Worm (Caenorhabditis elegans): ENCODE measurements around the gene msp-49.

msp-49 gene

DNA sequence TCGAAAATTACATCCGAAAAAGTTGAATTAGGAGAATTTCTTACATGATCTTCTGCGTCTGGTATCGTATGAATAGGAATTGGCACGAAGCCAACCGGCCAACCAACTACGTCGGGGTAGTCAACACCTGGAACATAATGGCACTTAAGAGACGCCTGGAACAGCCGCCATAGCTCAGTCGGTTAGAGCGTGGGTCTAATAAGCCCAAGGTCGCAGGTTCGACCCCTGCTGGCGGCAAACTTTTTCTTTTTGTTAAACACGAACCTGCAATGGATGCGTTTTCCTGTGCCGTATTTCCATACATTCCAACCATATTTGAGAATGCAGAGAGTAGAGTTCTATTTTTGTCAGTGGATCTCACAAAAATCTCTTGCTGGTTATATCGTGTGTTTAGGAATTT, 43.5 kb downstream of the msp-49 start (continued):
- TF ChIP-seq ztf-25 (GFP tag; IDR thresholded peaks at IDR 0.05) (peak; percentile 64; the same call in 1 of the 2 replicates), egrh-3 (GFP tag; IDR thresholded peaks at IDR 0.05) (no peak), hmg-1.2 (GFP tag; IDR thresholded peaks at IDR 0.05) (peak; percentile 59), lin-54 (GFP tag; optimal IDR thresholded peaks at IDR 0.05) (no peak), ceh-100 (GFP tag; IDR thresholded peaks at IDR 0.05) (peak; percentile 29; the same call in 1 of the 2 replicates), lin-26 (GFP tag; IDR thresholded peaks at IDR 0.05) (peak; percentile 66; the same call in 1 of the 2 replicates), madf-3 (GFP tag; IDR thresholded peaks at IDR 0.05) (no peak), F37B4.10 (GFP tag; IDR thresholded peaks at IDR 0.05) (no peak), madf-10 (tag; optimal IDR thresholded peaks at IDR 0.05) (no peak), him-1 (tag; optimal IDR thresholded peaks at IDR 0.05) (peak; percentile 70), nhr-80 (tag; optimal IDR thresholded peaks at IDR 0.05) (peak; percentile 18), attf-5 (GFP tag; optimal IDR thresholded peaks at IDR 0.05) (peak; percentile 36), lsl-1 (GFP tag; optimal IDR thresholded peaks at IDR 0.05) (peak; percentile 31)

DNA sequence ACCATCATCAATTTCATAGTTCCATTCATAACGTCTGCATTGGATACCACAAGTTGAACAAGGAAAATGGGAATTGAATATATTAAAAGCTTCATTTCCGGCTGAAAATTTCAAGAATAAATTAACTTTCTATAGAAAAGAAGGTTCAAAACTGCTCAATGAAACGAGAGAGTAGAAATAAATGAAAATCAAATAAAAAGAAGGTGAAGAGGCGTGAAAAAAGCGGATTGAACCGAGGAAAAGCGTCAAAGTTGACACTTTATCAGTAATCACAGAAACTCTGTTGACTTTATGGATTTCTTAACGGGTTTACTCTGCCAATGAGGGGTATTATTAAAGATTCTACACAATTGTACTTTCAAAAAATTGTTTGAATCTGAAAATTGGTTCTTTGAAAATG, 44.2 kb downstream of the msp-49 start, which contains the start of gene pho-4:
TSS of gene pho-4 (minus strand) at position 101 of the 400 bp plus-strand sequence.
- TF ChIP-seq madf-10 (tag; optimal IDR thresholded peaks at IDR 0.05) (no peak), let-526 (GFP tag; IDR thresholded peaks at IDR 0.05) (no peak), Y95B8A.8 (GFP tag; IDR thresholded peaks at IDR 0.05) (no peak), nhr-27 (tag; optimal IDR thresholded peaks at IDR 0.05) (no peak), xnd-1 (tag; optimal IDR thresholded peaks at IDR 0.05) (no peak), egl-18 (GFP tag; IDR thresholded peaks at IDR 0.05) (no peak), chd-7 (tag; optimal IDR thresholded peaks at IDR 0.05) (no peak), rec-8 (tag; optimal IDR thresholded peaks at IDR 0.05) (no peak), athp-1 (tag; optimal IDR thresholded peaks at IDR 0.05) (no peak), lsy-27 (tag; optimal IDR thresholded peaks at IDR 0.05; ENCODE audit: borderline replicate concordance, insufficient read depth) (no peak), mel-28 (tag; optimal IDR thresholded peaks at IDR 0.05; ENCODE audit: borderline replicate concordance) (no peak), ZK185.1 (tag; optimal IDR thresholded peaks at IDR 0.05; ENCODE audit: poor library complexity, severe bottlenecking) (no peak), ekl-4 (GFP tag; IDR thresholded peaks at IDR 0.05) (no peak), hsf-1 (GFP tag; IDR thresholded peaks at IDR 0.05) (no peak), ztf-18 (tag; optimal IDR thresholded peaks at IDR 0.05) (no peak), B0261.1 (tag; optimal IDR thresholded peaks at IDR 0.05) (no peak), madf-3 (GFP tag; IDR thresholded peaks at IDR 0.05) (no peak), nhr-120 (GFP tag; IDR thresholded peaks at IDR 0.05) (no peak)

DNA sequence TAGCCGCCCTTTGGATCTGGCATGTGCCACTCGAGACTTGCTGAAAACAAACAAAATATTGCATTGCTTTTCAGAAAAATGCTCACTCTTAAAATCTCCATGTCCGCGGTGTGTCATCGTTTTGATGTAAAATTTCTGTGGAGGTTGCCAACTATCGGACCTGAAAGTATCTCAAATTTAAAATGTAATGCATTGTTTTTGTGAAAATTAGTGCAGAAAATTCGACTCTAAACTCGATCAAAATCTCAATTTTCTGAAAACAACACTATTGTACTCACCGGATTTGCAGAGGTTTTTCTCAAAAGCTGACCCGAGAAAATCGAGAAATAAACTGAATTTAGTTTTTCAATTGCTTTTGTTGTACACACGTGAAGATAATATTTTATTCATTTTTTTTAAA, 47.4 kb downstream of the msp-49 start, which contains the start of gene T16D1.1:
TSS of gene T16D1.1 (minus strand) at position 101 of the 400 bp plus-strand sequence.
- TF ChIP-seq ceh-58 (GFP tag; IDR thresholded peaks at IDR 0.05) (no peak), him-1 (tag; optimal IDR thresholded peaks at IDR 0.05) (no peak), F57A8.1 (GFP tag; optimal IDR thresholded peaks at IDR 0.05) (no peak), nfyb-1 (GFP tag; IDR thresholded peaks at IDR 0.05) (no peak), rec-8 (tag; optimal IDR thresholded peaks at IDR 0.05) (no peak), ceh-100 (GFP tag; IDR thresholded peaks at IDR 0.05) (no peak), somi-1 (GFP tag; optimal IDR thresholded peaks at IDR 0.05) (no peak), snpc-1.3 (tag; optimal IDR thresholded peaks at IDR 0.05; ENCODE audit: insufficient read depth) (no peak), lsy-27 (tag; optimal IDR thresholded peaks at IDR 0.05; ENCODE audit: borderline replicate concordance, insufficient read depth) (no peak), ceh-40 (GFP tag; IDR thresholded peaks at IDR 0.05) (no peak), Y56A3A.18 (GFP tag; IDR thresholded peaks at IDR 0.05) (no peak), cebp-1 (GFP tag; IDR thresholded peaks at IDR 0.05) (no peak), cebp-1 (tag; optimal IDR thresholded peaks at IDR 0.05) (no peak), F57C9.4 (tag; optimal IDR thresholded peaks at IDR 0.05) (no peak), C06A6.2 (GFP tag; conservative IDR thresholded peaks at IDR 0.05) (no peak), xnd-1 (tag; optimal IDR thresholded peaks at IDR 0.05) (no peak), sptf-2 (GFP tag; optimal IDR thresholded peaks at IDR 0.05) (no peak), B0336.3 (GFP tag; IDR thresholded peaks at IDR 0.05) (no peak)

All from whole organism, young adult.